Fruit fly (Drosophila melanogaster) whole organism, adult: ENCODE results near the gene CG33630.

Source experiments
- CG11617 ChIP-seq: fragments of 200-800 bp; sonication (Bioruptor generic); optimal IDR thresholded peaks from 2 replicates; lab custom pipeline; 2017; ENCODE audit warnings: mild to moderate bottlenecking, missing biosample characterization, missing genetic modification reagents, missing genetic modification characterization
- CG12768 ChIP-seq: fragments of 200-800 bp; sonication (Bioruptor generic); optimal IDR thresholded peaks from 2 replicates; lab custom pipeline; 2017; ENCODE audit warnings: missing biosample characterization, missing genetic modification characterization, mild to moderate bottlenecking, moderate library complexity, missing genetic modification reagents
- CG1620 ChIP-seq: fragments of 200-800 bp; sonication (Bioruptor generic); optimal IDR thresholded peaks from 2 replicates; lab custom pipeline; 2016; ENCODE audit warnings: missing biosample characterization, missing genetic modification characterization
- CG33017 ChIP-seq: fragments of 200-800 bp; sonication (Bioruptor generic); optimal IDR thresholded peaks from 2 replicates; lab custom pipeline; 2018; ENCODE audit warnings: missing biosample characterization, mild to moderate bottlenecking, missing genetic modification characterization, moderate library complexity
- CG7045 ChIP-seq: fragments of 200-800 bp; sonication (Bioruptor generic); optimal IDR thresholded peaks from 2 replicates; lab custom pipeline; 2017; ENCODE audit warnings: missing biosample characterization, mild to moderate bottlenecking, missing genetic modification characterization
- Clk ChIP-seq: fragments of 200-800 bp; sonication (Bioruptor generic); optimal IDR thresholded peaks from 2 replicates; lab custom pipeline; 2017; ENCODE audit warnings: missing biosample characterization, missing genetic modification characterization
- Hr96 ChIP-seq: fragments of 200-800 bp; sonication (Bioruptor generic); optimal IDR thresholded peaks from 2 replicates; lab custom pipeline; 2016; ENCODE audit warnings: missing biosample characterization, missing genetic modification characterization
- Mnt ChIP-seq: fragments of 200-800 bp; sonication (Bioruptor generic); optimal IDR thresholded peaks from 2 replicates; lab custom pipeline; 2016; ENCODE audit warnings: missing biosample characterization, mild to moderate bottlenecking, missing genetic modification characterization
- bab1 ChIP-seq: fragments of 200-800 bp; sonication (Bioruptor generic); optimal IDR thresholded peaks from 3 replicates; lab custom pipeline; 2019; ENCODE audit warnings: missing biosample characterization, mild to moderate bottlenecking, missing genetic modification characterization, moderate library complexity
- cic ChIP-seq: fragments of 200-800 bp; sonication (Bioruptor generic); optimal IDR thresholded peaks from 2 replicates; lab custom pipeline; 2017; ENCODE audit warnings: missing biosample characterization, mild to moderate bottlenecking, missing genetic modification characterization, moderate library complexity
- cnc ChIP-seq, 2 experiments: fragments of >200 bp; optimal IDR thresholded peaks; 2 replicates each; lab custom pipeline; 2017
- kay ChIP-seq: fragments of 200-800 bp; sonication (Bioruptor generic); peaks from one replicate; lab custom pipeline; 2016; ENCODE audit warnings: missing biosample characterization, missing genetic modification characterization, borderline replicate concordance
- ovo ChIP-seq: fragments of 200-800 bp; sonication (Bioruptor generic); optimal IDR thresholded peaks from 2 replicates; lab custom pipeline; 2016; ENCODE audit warnings: missing biosample characterization, missing genetic modification characterization
- pad ChIP-seq: fragments of 200-800 bp; sonication (Bioruptor generic); optimal IDR thresholded peaks from 3 replicates; lab custom pipeline; 2017; ENCODE audit warnings: missing biosample characterization, missing genetic modification characterization, mild to moderate bottlenecking, moderate library complexity, missing genetic modification reagents
- tj ChIP-seq: fragments of 200-800 bp; sonication (Bioruptor generic); optimal IDR thresholded peaks from 3 replicates; lab custom pipeline; 2017; ENCODE audit warnings: missing biosample characterization, mild to moderate bottlenecking, missing genetic modification characterization, moderate library complexity

CG33630 gene

dm6 chr3R:10112195-10112594 lies 49.8 kb downstream of the CG33630 start, which contains the start of gene CAH7:
Gene CAH7, plus strand, starts transcription at chr3R:10112237.
- TF ChIP-seq CG33017 (tag; lab: Kevin White, UChicago) = no peak
- no peak for TF ChIP-seq Clk
- TF ChIP-seq CG12768 (GFP tag; lab: Kevin White, UChicago) = no peak
- TF ChIP-seq ovo (GFP tag; lab: Kevin White, UChicago) = peak; percentile 33
- no peak for TF ChIP-seq CG7045
- no peak for TF ChIP-seq cnc (optimal IDR thresholded peaks at IDR 0.05; lab: Kevin White, UChicago)
- no peak for TF ChIP-seq Hr96
- TF ChIP-seq kay (GFP tag; lab: Kevin White, UChicago) = no peak
- TF ChIP-seq cic (GFP tag; lab: Kevin White, UChicago) = peak; percentile 52
- TF ChIP-seq pad (GFP tag; lab: Kevin White, UChicago) = no peak
- TF ChIP-seq CG11617 (GFP tag; lab: Kevin White, UChicago) = no peak
- no peak for TF ChIP-seq bab1
- peak; percentile 92 for TF ChIP-seq tj (GFP tag; lab: Kevin White, UChicago)
- peak; percentile 17 for TF ChIP-seq Mnt (GFP tag; lab: Kevin White, UChicago)
- no peak for TF ChIP-seq CG1620 (GFP tag; lab: Kevin White, UChicago)
